Worm (Caenorhabditis elegans): ENCODE measurements around the gene T28F3.9.

DNA sequence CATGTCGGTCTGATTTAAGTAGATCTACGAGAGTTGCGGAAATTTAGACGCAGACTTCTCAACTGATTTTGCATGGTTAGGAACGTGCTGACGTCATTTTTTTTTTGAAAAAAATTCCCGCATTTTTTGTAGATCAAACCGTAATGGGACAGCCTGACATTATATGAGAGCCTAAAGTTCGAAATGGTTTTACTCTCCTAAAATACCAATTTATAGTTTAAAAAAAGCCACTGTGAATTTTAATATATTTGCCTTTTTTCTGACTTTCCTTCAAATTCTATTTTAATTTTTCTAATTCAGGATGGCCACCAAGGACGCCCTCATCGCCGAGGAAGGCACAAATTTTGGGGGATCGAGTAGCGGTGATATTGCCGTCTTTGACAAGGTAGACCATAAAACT, 39.3 kb upstream of the T28F3.9 start, which contains the start of gene atgp-1:
- no peak for TF ChIP-seq T22C8.4 (GFP tag; IDR thresholded peaks at IDR 0.05)
- TF ChIP-seq ztf-29 (GFP tag; IDR thresholded peaks at IDR 0.05), result no peak
- TF ChIP-seq ref-1 (GFP tag; conservative IDR thresholded peaks at IDR 0.05), result no peak
- TF ChIP-seq med-1 (GFP tag; optimal IDR thresholded peaks at IDR 0.05; ENCODE audit: insufficient read depth), result no peak
- TF ChIP-seq flt-1 (GFP tag; IDR thresholded peaks at IDR 0.05), result no peak
- no peak for TF ChIP-seq klf-2 (GFP tag; conservative IDR thresholded peaks at IDR 0.05)
